Worm (Caenorhabditis elegans): Measurements from ENCODE around the gene C03A3.1.

Gene C03A3.1

DNA sequence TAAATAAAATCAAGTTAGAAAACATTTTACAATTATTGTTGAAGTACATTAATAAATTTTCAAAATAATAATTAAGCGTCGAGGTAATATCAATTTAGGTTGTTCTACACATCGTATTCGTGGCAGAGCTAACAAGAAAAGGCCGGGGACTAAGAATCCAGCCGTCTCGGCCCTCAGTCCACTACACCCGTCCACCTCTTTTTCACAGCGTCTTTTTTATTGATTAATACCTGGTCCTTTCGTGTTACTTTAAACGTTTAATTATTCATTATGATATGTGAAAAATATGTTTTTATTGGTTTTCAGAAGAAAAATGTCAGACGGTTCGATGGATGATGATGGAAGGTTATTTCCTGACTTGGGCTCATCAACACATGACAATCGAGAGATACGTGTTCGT is 49.9 kb downstream of the C03A3.1 start, which contains the start of gene vhl-1:
vhl-1 (plus strand) TSS at position 301 of the 400 bp plus-strand sequence.
- TF ChIP-seq aha-1 (tag; optimal IDR thresholded peaks at IDR 0.05) (no peak), ceh-8 (GFP tag; optimal IDR thresholded peaks at IDR 0.05) (no peak), aly-2 (tag; optimal IDR thresholded peaks at IDR 0.05) (no peak), sup-37 (GFP tag; optimal IDR thresholded peaks at IDR 0.05) (no peak), lsy-2 (tag; optimal IDR thresholded peaks at IDR 0.05) (no peak), tlp-1 (tag; optimal IDR thresholded peaks at IDR 0.05) (no peak), ceh-88 (GFP tag; IDR thresholded peaks at IDR 0.05) (no peak)
